Worm (Caenorhabditis elegans): ENCODE measurements around the gene K01B6.4.

The K01B6.4 gene

DNA sequence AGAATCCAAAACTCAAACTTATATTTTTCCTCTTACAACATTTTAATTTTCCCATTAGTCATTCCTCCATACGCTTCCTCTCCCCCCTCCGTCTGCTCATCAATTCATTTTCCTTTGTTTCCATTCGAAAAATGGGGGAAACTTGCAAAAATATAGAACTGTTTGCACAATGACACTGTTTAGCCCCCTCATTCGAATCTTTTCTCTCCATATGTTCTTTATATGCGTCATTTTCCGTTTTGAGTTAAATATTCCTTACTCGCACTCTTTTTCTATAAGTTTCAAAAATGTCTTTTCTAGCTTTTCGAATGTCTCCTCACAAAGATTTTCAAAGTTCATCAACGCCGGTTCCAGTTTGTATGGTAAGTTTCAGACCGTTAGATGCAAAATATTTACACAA, 40.3 kb downstream of the K01B6.4 start, which contains the start of gene M01A8.1:
TSS of gene M01A8.1 (plus strand) at position 301 of the 400 bp plus-strand sequence.
- no peak for TF ChIP-seq pha-4 (tag; optimal IDR thresholded peaks at IDR 0.05)
- TF ChIP-seq mls-2 (tag; optimal IDR thresholded peaks at IDR 0.05) = no peak
- TF ChIP-seq elt-3 (tag; optimal IDR thresholded peaks at IDR 0.05) = no peak
- no peak for TF ChIP-seq nhr-28 (tag; optimal IDR thresholded peaks at IDR 0.05)
- TF ChIP-seq lin-32 (GFP tag; optimal IDR thresholded peaks at IDR 0.05) = no peak
- no peak for TF ChIP-seq sem-2 (GFP tag; optimal IDR thresholded peaks at IDR 0.05)
- no peak for TF ChIP-seq nhr-2 (tag; optimal IDR thresholded peaks at IDR 0.05)

DNA sequence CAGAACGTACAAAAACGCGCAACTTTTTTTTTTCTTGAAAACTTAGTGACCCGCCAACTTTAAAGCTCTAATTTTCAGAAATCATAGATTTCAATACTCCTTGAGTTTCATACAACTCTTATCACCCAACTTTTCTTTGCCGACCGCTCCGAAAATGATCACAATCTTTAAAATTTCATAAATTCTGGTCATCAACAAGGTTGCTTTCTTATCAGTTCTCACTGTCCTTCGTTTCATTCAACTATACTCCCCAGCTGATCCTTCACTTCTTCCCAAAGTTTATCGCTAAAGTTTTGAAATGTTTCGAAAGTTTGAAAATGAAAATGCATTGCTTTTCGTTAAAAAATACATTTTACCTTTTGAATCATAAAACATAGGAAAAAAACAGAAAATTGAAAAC, 41.4 kb downstream of the K01B6.4 start:
- TF ChIP-seq ceh-83 (GFP tag; optimal IDR thresholded peaks at IDR 0.05) (no peak), sem-2 (GFP tag; optimal IDR thresholded peaks at IDR 0.05) (no peak), ztf-11 (tag; optimal IDR thresholded peaks at IDR 0.05) (no peak), unc-39 (tag; optimal IDR thresholded peaks at IDR 0.05) (no peak), ceh-43 (GFP tag; optimal IDR thresholded peaks at IDR 0.05) (no peak), nhr-76 (tag; optimal IDR thresholded peaks at IDR 0.05) (no peak), lin-13 (tag; optimal IDR thresholded peaks at IDR 0.05) (no peak), mls-2 (tag; optimal IDR thresholded peaks at IDR 0.05) (no peak), M03D4.4 (tag; optimal IDR thresholded peaks at IDR 0.05) (no peak), bed-3 (GFP tag; optimal IDR thresholded peaks at IDR 0.05) (no peak), ceh-39 (tag; optimal IDR thresholded peaks at IDR 0.05) (no peak), lsy-2 (tag; optimal IDR thresholded peaks at IDR 0.05) (no peak), drap-1 (GFP tag; optimal IDR thresholded peaks at IDR 0.05) (no peak)

- TF ChIP-seq lsy-2 (tag; optimal IDR thresholded peaks at IDR 0.05) = no peak
- no peak for TF ChIP-seq cnd-1 (tag; optimal IDR thresholded peaks at IDR 0.05)
- no peak for TF ChIP-seq nhr-2 (tag; optimal IDR thresholded peaks at IDR 0.05)
- TF ChIP-seq nhr-28 (tag; optimal IDR thresholded peaks at IDR 0.05) = no peak
- no peak for TF ChIP-seq lin-32 (GFP tag; optimal IDR thresholded peaks at IDR 0.05)
These were observed 42.3 kb downstream of the K01B6.4 start for ce11 chrIII:9254988-9255387.

- TF ChIP-seq nhr-12 (tag; optimal IDR thresholded peaks at IDR 0.05) = no peak
- peak; percentile 6 for TF ChIP-seq ces-1 (GFP tag; optimal IDR thresholded peaks at IDR 0.05)
These were observed 46.5 kb downstream of the K01B6.4 start, which contains the start of gene T02C1.2 for ce11 chrIII:9250729-9251128. Gene T02C1.2, plus strand, starts transcription at chrIII:9251029.

DNA sequence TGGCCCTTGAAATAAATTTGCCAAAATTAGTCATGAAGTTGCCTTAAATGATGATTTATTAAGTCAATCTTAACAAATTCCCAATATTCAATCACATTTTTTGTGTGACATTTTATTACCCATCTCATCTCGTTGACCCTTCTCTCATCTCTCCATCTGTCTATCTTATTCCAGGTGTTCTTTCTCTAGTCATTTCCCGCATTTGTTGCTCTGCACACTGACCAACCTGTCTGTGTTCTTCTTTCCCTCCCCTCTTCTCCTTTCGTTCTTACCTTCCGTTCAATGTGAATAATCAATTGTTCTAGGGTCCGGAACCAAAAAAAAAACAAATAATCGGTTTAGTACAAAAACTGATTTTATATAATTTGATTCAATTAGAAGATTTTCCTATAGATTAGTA, 50.0 kb downstream of the K01B6.4 start, which contains the start of gene T02C1.1:
TSS of gene T02C1.1 (plus strand) at position 305 of the 400 bp plus-strand sequence.
- TF ChIP-seq drap-1 (GFP tag; optimal IDR thresholded peaks at IDR 0.05) (no peak), snpc-4 (tag; optimal IDR thresholded peaks at IDR 0.05) (no peak), nhr-28 (tag; optimal IDR thresholded peaks at IDR 0.05) (no peak), nhr-237 (tag; optimal IDR thresholded peaks at IDR 0.05) (no peak), cnd-1 (tag; optimal IDR thresholded peaks at IDR 0.05) (no peak), unc-62 (GFP tag; optimal IDR thresholded peaks at IDR 0.05) (no peak), pha-4 (tag; optimal IDR thresholded peaks at IDR 0.05) (no peak), unc-120 (tag; optimal IDR thresholded peaks at IDR 0.05; ENCODE audit: poor library complexity, severe bottlenecking) (no peak), lin-32 (GFP tag; optimal IDR thresholded peaks at IDR 0.05) (no peak), hlh-1 (tag; optimal IDR thresholded peaks at IDR 0.05) (peak; percentile 4), elt-3 (tag; optimal IDR thresholded peaks at IDR 0.05) (no peak), nhr-2 (tag; optimal IDR thresholded peaks at IDR 0.05) (peak; percentile 62), lin-13 (tag; optimal IDR thresholded peaks at IDR 0.05) (no peak), sptf-1 (tag; optimal IDR thresholded peaks at IDR 0.05) (no peak)
